Fruit fly (Drosophila melanogaster): Measurements from ENCODE around the gene CG17752.

DNA sequence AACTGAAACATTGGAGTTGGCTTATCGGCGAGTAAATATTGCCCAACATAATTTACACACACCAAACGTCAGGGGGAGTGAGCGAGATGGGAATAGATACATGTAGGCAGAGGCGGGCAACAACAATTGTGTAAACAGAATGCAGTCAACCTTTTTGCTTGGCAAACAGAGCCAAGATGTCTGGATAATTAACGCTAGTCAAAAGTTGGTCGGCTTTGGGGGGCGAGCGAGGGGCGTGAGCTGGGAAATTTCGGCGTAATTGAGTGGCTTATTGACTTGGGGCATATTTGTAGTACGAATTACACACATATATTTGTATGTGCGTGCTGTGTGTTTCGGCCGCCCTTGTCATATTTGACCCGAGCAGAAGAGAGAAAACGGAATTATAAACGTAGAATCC is 25.2 kb upstream of the CG17752 start:
- no peak for TF ChIP-seq Myc (optimal IDR thresholded peaks at IDR 0.05)
- no peak for TF ChIP-seq psq (optimal IDR thresholded peaks at IDR 0.05)
- TF ChIP-seq Sin3A (optimal IDR thresholded peaks at IDR 0.05) = no peak
